Fruit fly (Drosophila melanogaster) whole organism, embryonic: ENCODE measurements around the gene CG8925.

Source experiments
- Antp ChIP-seq: fragments of 200-800 bp; sonication (Bioruptor generic); optimal IDR thresholded peaks from 3 replicates; lab custom pipeline; 2016; ENCODE audit warnings: missing biosample characterization, missing genetic modification characterization
- Bdp1 ChIP-seq: fragments of 200-800 bp; sonication (Bioruptor generic); optimal IDR thresholded peaks from 3 replicates; lab custom pipeline; 2016; ENCODE audit warnings: missing biosample characterization, missing genetic modification characterization
- CG10959 ChIP-seq: fragments of 200-800 bp; sonication (Bioruptor generic); IDR thresholded peaks from 2 replicates; pipeline ENCODE4 v1.3.6; 2022; ENCODE audit warnings: missing biosample characterization, missing genetic modification characterization
- CG12104 ChIP-seq: fragments of 200-800 bp; sonication (Bioruptor generic); optimal IDR thresholded peaks from 3 replicates; lab custom pipeline; 2016; ENCODE audit warnings: missing biosample characterization, missing genetic modification characterization
- CG15269 ChIP-seq: fragments of 200-800 bp; sonication (Bioruptor generic); optimal IDR thresholded peaks from 2 replicates; lab custom pipeline; 2018; ENCODE audit warnings: missing biosample characterization, mild to moderate bottlenecking, missing genetic modification characterization, moderate library complexity
- CG17912 ChIP-seq: fragments of 200-800 bp; sonication (Bioruptor generic); optimal IDR thresholded peaks from 2 replicates; lab custom pipeline; 2018; ENCODE audit warnings: missing biosample characterization, mild to moderate bottlenecking, missing genetic modification characterization
- CG18619 ChIP-seq: fragments of 200-800 bp; sonication (Bioruptor generic); optimal IDR thresholded peaks from 3 replicates; lab custom pipeline; 2017; ENCODE audit warnings: missing biosample characterization, mild to moderate bottlenecking, missing genetic modification characterization
- CG2116 ChIP-seq: fragments of 200-800 bp; sonication (Bioruptor generic); optimal IDR thresholded peaks from 3 replicates; lab custom pipeline; 2018; ENCODE audit warnings: missing biosample characterization, mild to moderate bottlenecking, missing genetic modification characterization
- CG2129 ChIP-seq: fragments of 200-800 bp; sonication (Bioruptor generic); IDR thresholded peaks from 2 replicates; pipeline ENCODE4 v1.3.6; 2022; ENCODE audit warnings: missing biosample characterization, missing genetic modification characterization; ENCODE audit not compliant: partially characterized antibody
- CG2199 ChIP-seq: fragments of 200-800 bp; sonication (Bioruptor generic); IDR thresholded peaks from 3 replicates; pipeline ENCODE4 v1.3.6; 2022; ENCODE audit warnings: missing biosample characterization, missing genetic modification characterization
- CG3065 ChIP-seq: fragments of 200-800 bp; sonication (Bioruptor generic); optimal IDR thresholded peaks from 2 replicates; lab custom pipeline; 2016; ENCODE audit warnings: missing biosample characterization, missing genetic modification characterization
- CG32767 ChIP-seq: fragments of 200-800 bp; sonication (Bioruptor generic); IDR thresholded peaks from 2 replicates; pipeline ENCODE4 v1.3.6; 2022; ENCODE audit warnings: missing biosample characterization, missing genetic modification characterization
- CG34224 ChIP-seq: fragments of 200-800 bp; sonication (Bioruptor generic); IDR thresholded peaks from 3 replicates; pipeline ENCODE4 v1.3.6; 2022; ENCODE audit warnings: missing biosample characterization, missing genetic modification characterization; ENCODE audit not compliant: partially characterized antibody
- CG4282 ChIP-seq: fragments of 200-800 bp; sonication (Bioruptor generic); optimal IDR thresholded peaks from 2 replicates; lab custom pipeline; 2016; ENCODE audit warnings: missing biosample characterization, missing genetic modification characterization
- CG4820 ChIP-seq: fragments of 200-800 bp; sonication (Bioruptor generic); optimal IDR thresholded peaks from 3 replicates; lab custom pipeline; 2016; ENCODE audit warnings: missing biosample characterization, missing genetic modification characterization
- CG6175 ChIP-seq: fragments of 200-800 bp; sonication (Bioruptor generic); IDR thresholded peaks from 3 replicates; pipeline ENCODE4 v1.3.6; 2022; ENCODE audit warnings: missing biosample characterization, missing genetic modification characterization
- CG7271 ChIP-seq: fragments of 200-800 bp; sonication (Bioruptor generic); optimal IDR thresholded peaks from 2 replicates; lab custom pipeline; 2018; ENCODE audit warnings: missing biosample characterization, mild to moderate bottlenecking, missing genetic modification characterization, moderate library complexity
- CG8388 ChIP-seq: fragments of 200-800 bp; sonication (Bioruptor generic); optimal IDR thresholded peaks from 2 replicates; lab custom pipeline; 2019; ENCODE audit warnings: missing biosample characterization, mild to moderate bottlenecking, missing genetic modification characterization, moderate library complexity
- CHES-1-like ChIP-seq: fragments of 200-800 bp; sonication (Bioruptor generic); optimal IDR thresholded peaks from 2 replicates; lab custom pipeline; 2016; ENCODE audit warnings: missing biosample characterization, missing genetic modification characterization
- Elba2 ChIP-seq: fragments of 200-800 bp; sonication (Bioruptor generic); optimal IDR thresholded peaks from 3 replicates; lab custom pipeline; 2016; ENCODE audit warnings: missing biosample characterization, missing genetic modification characterization
- Fer2 ChIP-seq: fragments of 200-800 bp; sonication (Bioruptor generic); optimal IDR thresholded peaks from 2 replicates; lab custom pipeline; 2018; ENCODE audit warnings: missing biosample characterization, mild to moderate bottlenecking, missing genetic modification characterization, moderate library complexity
- HLH4C ChIP-seq: fragments of 200-800 bp; sonication (Bioruptor generic); IDR thresholded peaks from 3 replicates; pipeline ENCODE4 v1.3.6; 2022; ENCODE audit warnings: missing biosample characterization, missing genetic modification characterization; ENCODE audit not compliant: partially characterized antibody
- HmgD ChIP-seq: fragments of 200-800 bp; sonication (Bioruptor generic); optimal IDR thresholded peaks from 3 replicates; lab custom pipeline; 2016; ENCODE audit warnings: missing biosample characterization, missing genetic modification characterization
- Hr51 ChIP-seq, 2 experiments: fragments of 200-800 bp; sonication (Bioruptor generic); optimal IDR thresholded peaks; 2 replicates in 1 of 2; 3 replicates in 1 of 2; lab custom pipeline; 2016 to 2018; ENCODE audit warnings: missing biosample characterization in 2 of 2, missing genetic modification characterization in 2 of 2, mild to moderate bottlenecking in 1 of 2, moderate library complexity in 1 of 2
- NC2β ChIP-seq: fragments of 200-800 bp; sonication (Bioruptor generic); optimal IDR thresholded peaks from 2 replicates; lab custom pipeline; 2016; ENCODE audit warnings: missing biosample characterization, missing genetic modification characterization
- Neu2 ChIP-seq: fragments of 200-800 bp; sonication (Bioruptor generic); optimal IDR thresholded peaks from 3 replicates; lab custom pipeline; 2016; ENCODE audit warnings: missing biosample characterization, missing genetic modification characterization, borderline replicate concordance
- Oli ChIP-seq: fragments of 200-800 bp; sonication (Bioruptor generic); optimal IDR thresholded peaks from 2 replicates; lab custom pipeline; 2018; ENCODE audit warnings: missing biosample characterization, mild to moderate bottlenecking, missing genetic modification characterization, moderate library complexity
- PHDP ChIP-seq: fragments of 200-800 bp; sonication (Bioruptor generic); optimal IDR thresholded peaks from 3 replicates; lab custom pipeline; 2018; ENCODE audit warnings: missing biosample characterization, mild to moderate bottlenecking, missing genetic modification characterization, moderate library complexity
- Sox102F ChIP-seq: fragments of 200-800 bp; sonication (Bioruptor generic); optimal IDR thresholded peaks from 2 replicates; lab custom pipeline; 2018; ENCODE audit warnings: missing biosample characterization, mild to moderate bottlenecking, missing genetic modification characterization, moderate library complexity
- Sry-δ ChIP-seq: fragments of 200-800 bp; sonication (Bioruptor generic); optimal IDR thresholded peaks from 2 replicates; lab custom pipeline; 2016; ENCODE audit warnings: missing biosample characterization, missing genetic modification characterization
- al ChIP-seq: fragments of 200-800 bp; sonication (Bioruptor generic); IDR thresholded peaks from 2 replicates; pipeline ENCODE4 v1.3.6; 2022; ENCODE audit warnings: missing biosample characterization, missing genetic modification characterization
- chm ChIP-seq: fragments of 200-800 bp; sonication (Bioruptor generic); IDR thresholded peaks from 2 replicates; pipeline ENCODE4 v1.3.6; 2022; ENCODE audit warnings: missing biosample characterization, missing genetic modification characterization
- crol ChIP-seq: fragments of 200-800 bp; sonication (Bioruptor generic); IDR thresholded peaks from 2 replicates; pipeline ENCODE4 v1.3.6; 2022; ENCODE audit warnings: missing biosample characterization, missing genetic modification characterization
- dmrt99B ChIP-seq: fragments of 200-800 bp; sonication (Bioruptor generic); optimal IDR thresholded peaks from 2 replicates; lab custom pipeline; 2018; ENCODE audit warnings: missing biosample characterization, mild to moderate bottlenecking, missing genetic modification characterization, moderate library complexity
- esg ChIP-seq: fragments of 200-800 bp; sonication (Bioruptor generic); conservative IDR thresholded peaks from 2 replicates; pipeline ENCODE4 v1.3.6; 2022; ENCODE audit warnings: missing biosample characterization, missing genetic modification characterization
- ewg ChIP-seq: fragments of 200-800 bp; sonication (Bioruptor generic); optimal IDR thresholded peaks from 3 replicates; lab custom pipeline; 2017; ENCODE audit warnings: mild to moderate bottlenecking, missing biosample characterization, missing genetic modification reagents, missing genetic modification characterization
- eyg ChIP-seq: fragments of 200-800 bp; sonication (Bioruptor generic); optimal IDR thresholded peaks from 3 replicates; lab custom pipeline; 2016; ENCODE audit warnings: missing biosample characterization, missing genetic modification characterization
- fd102C ChIP-seq: fragments of 200-800 bp; sonication (Bioruptor generic); optimal IDR thresholded peaks from 2 replicates; lab custom pipeline; 2018; ENCODE audit warnings: missing biosample characterization, mild to moderate bottlenecking, missing genetic modification characterization, moderate library complexity
- grau ChIP-seq: fragments of 200-800 bp; optimal IDR thresholded peaks from 3 replicates; lab custom pipeline; 2019; ENCODE audit warnings: missing biosample characterization, mild to moderate bottlenecking, missing genetic modification characterization, moderate library complexity
- nerfin-1 ChIP-seq: fragments of 200-800 bp; sonication (Bioruptor generic); optimal IDR thresholded peaks from 3 replicates; lab custom pipeline; 2019; ENCODE audit warnings: missing biosample characterization, mild to moderate bottlenecking, missing genetic modification characterization, moderate library complexity
- org-1 ChIP-seq: fragments of 200-800 bp; sonication (Bioruptor generic); optimal IDR thresholded peaks from 2 replicates; lab custom pipeline; 2017; ENCODE audit warnings: missing biosample characterization, missing genetic modification characterization
- phol ChIP-seq: fragments of 200-800 bp; sonication (Bioruptor generic); optimal IDR thresholded peaks from 3 replicates; lab custom pipeline; 2018; ENCODE audit warnings: missing biosample characterization, mild to moderate bottlenecking, missing genetic modification characterization, moderate library complexity
- run ChIP-seq: fragments of 200-800 bp; sonication (Bioruptor generic); optimal IDR thresholded peaks from 3 replicates; lab custom pipeline; 2018; ENCODE audit warnings: missing biosample characterization, mild to moderate bottlenecking, missing genetic modification characterization
- sens-2 ChIP-seq: fragments of 200-800 bp; sonication (Bioruptor generic); IDR thresholded peaks from 2 replicates; pipeline ENCODE4 v1.3.6; 2022; ENCODE audit warnings: missing biosample characterization, missing genetic modification characterization
- shn ChIP-seq: fragments of 200-800 bp; sonication (Bioruptor generic); optimal IDR thresholded peaks from 3 replicates; lab custom pipeline; 2016; ENCODE audit warnings: missing biosample characterization, missing genetic modification characterization
- sima ChIP-seq: fragments of 200-800 bp; sonication (Bioruptor generic); optimal IDR thresholded peaks from 2 replicates; lab custom pipeline; 2016; ENCODE audit warnings: missing biosample characterization, missing genetic modification characterization
- slp2 ChIP-seq: fragments of 200-800 bp; sonication (Bioruptor generic); optimal IDR thresholded peaks from 2 replicates; lab custom pipeline; 2016; ENCODE audit warnings: missing biosample characterization, missing genetic modification characterization
- tin ChIP-seq: fragments of 200-800 bp; sonication (Bioruptor generic); optimal IDR thresholded peaks from 3 replicates; lab custom pipeline; 2016; ENCODE audit warnings: missing biosample characterization, missing genetic modification characterization
- zfh2 ChIP-seq: fragments of 200-800 bp; sonication (Bioruptor generic); optimal IDR thresholded peaks from 2 replicates; lab custom pipeline; 2016; ENCODE audit warnings: missing biosample characterization, missing genetic modification characterization

CG8925 gene

dm6 chr3R:16186791-16187681 is 15.2 kb downstream of the CG8925 start, which contains the start of gene sra (continued):
- TF ChIP-seq shn (GFP tag; lab: Kevin White, UChicago) (no peak), fd102C (GFP tag; lab: Kevin White, UChicago) (no peak), CG6175 (no peak), Hr51 (GFP tag; optimal IDR thresholded peaks at IDR 0.05; lab: Kevin White, UChicago) (peak in 1 of 2 experiments; percentile 0), CG3065 (no peak), phol (tag; lab: Kevin White, UChicago) (peak; percentile 41), crol (peak; percentile 80), HLH4C (GFP tag; lab: Robert Waterston, UW) (peak; percentile 98), org-1 (GFP tag; lab: Kevin White, UChicago) (no peak), Neu2 (GFP tag; lab: Kevin White, UChicago) (no peak), esg (no peak), slp2 (GFP tag; lab: Kevin White, UChicago) (no peak), CG2116 (GFP tag; lab: Kevin White, UChicago) (peak; percentile 79), Sry-δ (GFP tag; lab: Kevin White, UChicago) (peak; percentile 99), chm (GFP tag; lab: Robert Waterston, UW) (peak; percentile 71; the same call in 1 of the 2 replicates), grau (peak; percentile 35), CG18619 (no peak), tin (GFP tag; lab: Kevin White, UChicago) (no peak), CG32767 (GFP tag; lab: Robert Waterston, UW) (no peak), CG15269 (tag; lab: Kevin White, UChicago) (peak; percentile 14), sens-2 (GFP tag; lab: Robert Waterston, UW) (no peak), zfh2 (GFP tag; lab: Kevin White, UChicago) (peak; percentile 38), eyg (GFP tag; lab: Kevin White, UChicago) (no peak), CHES-1-like (peak; percentile 77), al (no peak; the same call in 1 of the 2 replicates), CG34224 (GFP tag; lab: Robert Waterston, UW) (peak; percentile 97), sima (GFP tag; lab: Kevin White, UChicago) (no peak), Bdp1 (GFP tag; lab: Kevin White, UChicago) (peak; percentile 24), CG17912 (GFP tag; lab: Kevin White, UChicago) (peak; percentile 28), NC2β (GFP tag; lab: Kevin White, UChicago) (peak; percentile 46), dmrt99B (no peak), nerfin-1 (tag; lab: Kevin White, UChicago) (peak; percentile 10), Elba2 (GFP tag; lab: Kevin White, UChicago) (no peak), HmgD (peak; percentile 67), Fer2 (no peak), Sox102F (no peak), CG10959 (no peak), run (no peak), Antp (GFP tag; lab: Kevin White, UChicago) (peak; percentile 44), CG7271 (tag; lab: Kevin White, UChicago) (peak; percentile 3), CG4282 (GFP tag; lab: Kevin White, UChicago) (no peak), ewg (GFP tag; lab: Kevin White, UChicago) (no peak), CG8388 (peak; percentile 20), PHDP (tag; lab: Kevin White, UChicago) (peak; percentile 35), CG4820 (GFP tag; lab: Kevin White, UChicago) (no peak), CG2129 (GFP tag; lab: Robert Waterston, UW) (peak; percentile 91), Oli (tag; lab: Kevin White, UChicago) (no peak), CG12104 (no peak), CG2199 (GFP tag; lab: Robert Waterston, UW) (peak; percentile 59; the same call in 2 of the 3 replicates)
